Fruit fly (Drosophila melanogaster) S2 (cell line): ENCODE measurements around the gene CG8379.

Experiments used
- CG8478 ChIP-seq: fragments of >200 bp; optimal IDR thresholded peaks from 2 replicates; lab custom pipeline; 2018
- CTCF ChIP-seq, 2 experiments: fragments of >200 bp; optimal IDR thresholded peaks; 2 replicates each; lab custom pipeline; 2018

- TF ChIP-seq CG8478 (lab: Kevin White, UChicago) (no peak), CTCF (optimal IDR thresholded peaks at IDR 0.05; lab: Kevin White, UChicago) (peak in 1 of 2 experiments; percentile 41)
These were observed 39.1 kb downstream of the CG8379 start for dm6 chr3R:8863094-8863865.
